Worm (Caenorhabditis elegans): ENCODE results near the gene Y26G10.4.

Gene Y26G10.4

ce11 chrV:17650427-17650826 is 48.6 kb downstream of the Y26G10.4 start, which contains the start of gene fbxa-192:
Gene fbxa-192 (minus strand): TSS chrV:17650527.
- TF ChIP-seq zfp-3 (GFP tag; conservative IDR thresholded peaks at IDR 0.05): no peak
- no peak for TF ChIP-seq ztf-7 (tag; optimal IDR thresholded peaks at IDR 0.05)
- no peak for TF ChIP-seq saeg-2 (GFP tag; IDR thresholded peaks at IDR 0.05)
- TF ChIP-seq ceh-20 (GFP tag; IDR thresholded peaks at IDR 0.05): no peak
- no peak for TF ChIP-seq daf-8 (GFP tag; IDR thresholded peaks at IDR 0.05)
- TF ChIP-seq nhr-25 (tag; optimal IDR thresholded peaks at IDR 0.05; ENCODE audit: borderline replicate concordance, insufficient read depth): no peak
- TF ChIP-seq T20F7.1 (GFP tag; optimal IDR thresholded peaks at IDR 0.05): no peak
- no peak for TF ChIP-seq hif-1 (tag; optimal IDR thresholded peaks at IDR 0.05)
- no peak for TF ChIP-seq egl-27 (tag; optimal IDR thresholded peaks at IDR 0.05)
